Worm (Caenorhabditis elegans) whole organism, midembryonic: ENCODE data around the gene H04J21.4.

Experiments used
- T22C8.4 ChIP-seq: fragments of 200-800 bp; sonication (Bioruptor generic); IDR thresholded peaks from 2 replicates; pipeline ENCODE4 v1.3.6; 2022; ENCODE audit warnings: missing genetic modification characterization, missing compliant biosample characterization
- cog-1 ChIP-seq: sonication (generic microtip); optimal IDR thresholded peaks from 2 replicates; lab custom pipeline; 2016; ENCODE audit warnings: missing genetic modification characterization, missing compliant biosample characterization
- flt-1 ChIP-seq: fragments of 200-800 bp; sonication (Bioruptor generic); IDR thresholded peaks from 2 replicates; pipeline ENCODE4 v1.3.6; 2022; ENCODE audit warnings: missing genetic modification characterization, missing compliant biosample characterization
- klf-2 ChIP-seq: fragments of 200-800 bp; sonication (Bioruptor generic); conservative IDR thresholded peaks from 2 replicates; pipeline ENCODE4 v1.3.6; 2022; ENCODE audit warnings: missing genetic modification reagents, missing genetic modification characterization, missing compliant biosample characterization
- med-1 ChIP-seq: sonication (generic microtip); optimal IDR thresholded peaks from 2 replicates; lab custom pipeline; 2017; ENCODE audit warnings: missing genetic modification characterization, mild to moderate bottlenecking, missing compliant biosample characterization, antibody characterized with exemption, missing genetic modification reagents; ENCODE audit not compliant: insufficient read depth
- ref-1 ChIP-seq: fragments of 200-800 bp; sonication (Bioruptor generic); conservative IDR thresholded peaks from 2 replicates; pipeline ENCODE4 v1.3.6; 2022; ENCODE audit warnings: missing genetic modification reagents, missing genetic modification characterization, missing compliant biosample characterization
- tab-1 ChIP-seq: fragments of 200-800 bp; sonication (Bioruptor generic); IDR thresholded peaks from 2 replicates; pipeline ENCODE4 v1.3.6; 2022; ENCODE audit warnings: missing genetic modification characterization, missing compliant biosample characterization
- ztf-23 ChIP-seq: fragments of 200-800 bp; sonication (Bioruptor generic); IDR thresholded peaks from 2 replicates; pipeline ENCODE4 v1.3.6; 2022; ENCODE audit warnings: missing genetic modification reagents, missing genetic modification characterization, missing compliant biosample characterization
- ztf-29 ChIP-seq: fragments of 200-800 bp; sonication (Bioruptor generic); IDR thresholded peaks from 2 replicates; pipeline ENCODE4 v1.3.6; 2022; ENCODE audit warnings: missing genetic modification reagents, missing genetic modification characterization, missing compliant biosample characterization

Gene H04J21.4

DNA sequence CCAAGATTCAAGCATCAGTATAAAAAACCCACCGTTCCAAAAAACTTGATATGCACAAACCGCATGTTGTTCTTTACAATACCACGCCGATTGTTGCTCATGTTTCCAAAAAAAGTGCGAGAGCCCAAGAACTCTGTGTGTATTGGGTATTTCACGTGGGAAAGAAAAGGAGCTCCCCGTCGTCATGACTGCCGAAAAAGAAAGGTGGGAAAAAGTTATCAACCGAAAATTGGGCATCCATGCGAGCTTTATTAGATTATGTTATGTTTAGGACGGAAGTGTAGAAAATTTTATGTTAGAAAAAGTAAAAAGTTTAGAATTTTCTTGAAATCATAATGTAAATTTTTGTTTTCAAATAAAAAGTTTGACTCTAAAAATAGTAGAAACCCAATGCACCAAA is at the start of gene H04J21.4:
Gene H04J21.4, minus strand, starts transcription at position 101 of the 400 bp plus-strand sequence.
- no peak for TF ChIP-seq ref-1 (GFP tag; lab: Robert Waterston, UW)
- no peak for TF ChIP-seq ztf-29 (GFP tag; lab: Robert Waterston, UW)

DNA sequence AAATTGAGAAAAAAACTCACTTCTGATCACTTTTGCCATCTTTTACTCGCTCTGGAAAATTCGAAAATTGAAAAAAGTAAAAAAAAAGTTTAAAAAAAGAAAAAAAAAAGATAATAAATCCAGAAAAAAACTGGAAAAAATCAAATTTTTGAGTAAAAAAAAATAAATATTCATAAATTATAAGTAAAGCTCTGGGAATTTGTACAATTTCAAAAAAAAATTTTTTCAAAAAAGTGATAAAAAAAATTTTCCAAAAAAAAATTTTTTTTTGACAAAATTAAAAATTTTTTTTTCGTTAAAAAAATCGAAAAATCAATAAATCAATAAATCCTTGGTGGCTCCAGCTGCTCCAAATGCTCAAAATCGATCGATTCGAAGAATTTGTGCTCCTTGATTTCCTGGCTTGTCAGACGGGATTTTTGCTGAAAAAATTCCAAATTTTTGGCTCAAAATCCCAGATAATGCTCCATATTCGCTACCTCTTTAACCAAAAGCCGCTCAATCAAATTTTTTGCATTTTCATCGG is 42.7 kb upstream of the H04J21.4 start, which contains the start of gene mrpl-30:
Gene mrpl-30, minus strand, starts transcription at position 51 of the 526 bp plus-strand sequence.
- TF ChIP-seq ztf-23 (GFP tag; lab: Robert Waterston, UW), result no peak
- TF ChIP-seq tab-1 (GFP tag; lab: Robert Waterston, UW), result no peak
- no peak for TF ChIP-seq ref-1 (GFP tag; lab: Robert Waterston, UW)
- TF ChIP-seq T22C8.4, result 0 out of 2 replicates have a peak, but pooled peaks have one; percentile 47
- no peak for TF ChIP-seq klf-2 (GFP tag; lab: Robert Waterston, UW)
- no peak for TF ChIP-seq cog-1
- no peak for TF ChIP-seq flt-1 (GFP tag; lab: Robert Waterston, UW)

DNA sequence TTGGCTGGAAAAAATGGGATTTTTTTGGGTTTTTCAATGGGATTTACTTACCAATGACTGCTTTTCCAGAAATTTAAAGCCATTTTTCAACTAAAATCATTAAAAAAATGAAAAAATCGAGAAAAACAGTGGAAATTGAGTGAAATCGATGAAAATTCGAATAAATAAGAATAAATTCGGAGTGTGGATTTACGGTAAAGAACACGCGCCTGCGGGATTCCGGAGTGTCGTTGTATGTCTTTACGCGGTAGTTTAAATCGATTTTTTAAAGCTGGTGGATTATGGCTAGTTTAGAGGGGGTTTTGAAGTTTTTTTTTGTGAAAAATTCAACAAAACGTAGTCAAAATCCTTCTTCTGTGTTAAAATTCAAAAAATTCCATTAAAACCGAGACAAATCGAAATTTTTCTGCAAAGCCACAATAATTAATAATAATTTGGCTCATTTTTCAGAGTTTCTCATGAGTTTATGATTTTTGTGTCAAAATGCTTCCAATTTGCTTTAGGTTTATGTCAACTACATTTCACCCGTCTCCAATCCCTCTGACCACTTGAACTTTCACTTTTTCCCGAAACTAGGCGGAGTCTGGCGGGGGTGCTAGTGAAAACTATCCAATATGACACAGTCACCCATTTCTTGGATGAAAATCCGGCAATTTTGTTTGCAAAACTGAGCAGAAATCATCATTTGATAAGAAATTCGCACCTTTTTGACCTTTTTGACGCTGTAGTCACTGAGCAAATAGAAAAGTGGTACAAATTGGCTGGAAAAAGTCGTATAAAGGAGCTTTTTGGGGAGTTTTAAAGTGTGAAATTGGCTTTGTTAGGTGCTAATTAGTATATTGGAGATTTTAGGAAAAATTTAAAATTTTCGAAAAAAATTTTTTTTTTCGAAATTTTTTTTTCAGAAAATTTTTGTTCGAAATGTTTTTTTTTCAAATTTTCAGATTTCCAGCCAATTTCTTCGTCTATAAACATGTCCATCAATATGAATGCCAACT is 33.1 kb upstream of the H04J21.4 start, which contains the start of the genes cic-1 and strm-1:
Gene cic-1, minus strand, starts transcription at position 96 of the 998 bp plus-strand sequence.
Gene strm-1, plus strand, starts transcription at position 945 of the 998 bp plus-strand sequence.
- TF ChIP-seq klf-2 (GFP tag; lab: Robert Waterston, UW) (no peak), T22C8.4 (peak; percentile 66), tab-1 (GFP tag; lab: Robert Waterston, UW) (no peak), ztf-29 (GFP tag; lab: Robert Waterston, UW) (no peak)

DNA sequence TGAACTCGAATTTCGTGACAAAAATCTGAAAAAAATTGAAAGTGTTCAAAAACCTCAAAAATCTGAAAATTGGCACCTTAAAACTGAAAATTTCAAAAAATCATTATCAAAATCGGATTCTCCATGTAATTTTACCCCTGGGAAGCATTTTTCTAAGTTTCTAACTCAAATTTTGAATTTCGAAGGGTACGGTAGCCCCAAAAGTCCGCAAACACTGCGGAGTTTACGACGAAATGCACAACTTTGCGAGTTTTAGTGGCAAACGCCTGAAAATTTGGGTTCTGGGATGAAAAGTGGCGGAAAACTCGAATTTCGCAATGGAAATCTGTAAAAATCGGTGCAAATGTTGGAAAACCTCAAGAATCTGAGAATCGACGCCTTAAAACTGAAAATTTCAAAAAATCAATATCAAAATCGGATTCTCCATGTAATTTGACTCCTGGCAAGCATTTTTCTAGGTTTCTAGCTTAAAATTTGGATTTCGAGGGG is 25.4 kb upstream of the H04J21.4 start:
- TF ChIP-seq klf-2 (GFP tag; lab: Robert Waterston, UW), result no peak
- TF ChIP-seq ref-1 (GFP tag; lab: Robert Waterston, UW), result no peak
- no peak for TF ChIP-seq tab-1 (GFP tag; lab: Robert Waterston, UW)
- TF ChIP-seq med-1 (GFP tag; lab: Kevin White, UChicago), result no peak
- no peak for TF ChIP-seq cog-1

DNA sequence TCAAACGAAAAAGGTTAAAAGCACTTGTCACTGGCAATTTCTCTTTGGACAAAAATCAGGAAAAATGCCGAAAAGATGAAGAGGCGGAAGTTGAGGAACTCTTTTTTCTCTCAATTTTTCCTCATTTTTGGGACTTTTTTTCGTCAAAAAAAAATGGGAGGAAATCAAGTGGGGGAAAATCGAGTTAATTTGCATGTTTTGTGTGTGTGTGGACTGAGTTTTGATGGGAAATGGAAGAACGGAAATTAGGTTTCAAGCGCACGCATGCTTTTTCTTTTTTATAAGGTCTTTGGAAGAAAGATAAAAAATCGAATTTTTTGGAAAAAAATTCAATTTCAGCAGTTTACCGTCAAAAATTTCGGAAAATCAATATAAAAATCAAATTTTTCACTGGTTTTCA is 23.4 kb upstream of the H04J21.4 start:
- no peak for TF ChIP-seq T22C8.4
- no peak for TF ChIP-seq tab-1 (GFP tag; lab: Robert Waterston, UW)

DNA sequence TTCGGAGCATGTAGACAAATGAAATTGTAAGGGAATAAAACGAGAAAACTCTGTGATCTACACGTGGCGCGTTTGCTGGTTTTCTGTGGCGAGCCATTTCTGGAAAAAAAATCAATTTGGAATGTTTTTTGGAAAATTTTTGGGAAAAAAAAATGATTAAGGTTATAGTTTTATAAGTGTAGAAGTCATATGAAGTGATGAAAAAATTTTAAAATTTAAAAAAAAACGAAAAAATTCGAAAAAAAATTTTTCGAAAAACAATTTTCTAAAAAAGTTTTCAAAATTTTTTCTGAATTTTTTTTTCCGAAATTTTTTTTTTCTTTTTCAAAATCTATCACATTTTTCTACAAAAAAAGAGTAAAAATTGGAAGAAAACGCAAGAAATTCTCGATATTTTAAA is 18.2 kb upstream of the H04J21.4 start, which contains the start of gene H14E04.3:
Gene H14E04.3, minus strand, starts transcription at position 101 of the 400 bp plus-strand sequence.
- TF ChIP-seq ztf-29 (GFP tag; lab: Robert Waterston, UW) (no peak), klf-2 (GFP tag; lab: Robert Waterston, UW) (no peak), ref-1 (GFP tag; lab: Robert Waterston, UW) (no peak), med-1 (GFP tag; lab: Kevin White, UChicago) (no peak), flt-1 (GFP tag; lab: Robert Waterston, UW) (no peak), ztf-23 (GFP tag; lab: Robert Waterston, UW) (no peak), cog-1 (no peak), tab-1 (GFP tag; lab: Robert Waterston, UW) (no peak), T22C8.4 (no peak)

DNA sequence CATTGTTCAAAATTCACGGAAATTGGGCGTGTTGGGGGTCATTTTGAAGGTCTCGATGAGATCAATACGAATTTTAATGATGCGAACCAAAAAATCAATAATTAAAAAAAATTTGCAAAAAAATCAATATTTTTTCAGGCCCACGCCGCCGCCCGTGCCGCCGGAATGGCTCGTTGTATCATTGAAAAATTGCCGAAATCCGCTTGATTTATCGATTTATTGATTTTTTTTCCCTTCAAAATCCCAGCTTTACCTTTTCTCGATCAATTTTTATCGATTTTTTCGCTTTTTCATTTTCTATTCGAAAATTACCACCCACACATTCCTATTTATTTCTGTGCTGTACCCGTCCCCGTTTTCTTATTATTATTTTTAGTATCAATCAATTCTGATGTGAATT is 16.0 kb upstream of the H04J21.4 start:
- peak; percentile 76 for TF ChIP-seq T22C8.4
- TF ChIP-seq ref-1 (GFP tag; lab: Robert Waterston, UW), result no peak

DNA sequence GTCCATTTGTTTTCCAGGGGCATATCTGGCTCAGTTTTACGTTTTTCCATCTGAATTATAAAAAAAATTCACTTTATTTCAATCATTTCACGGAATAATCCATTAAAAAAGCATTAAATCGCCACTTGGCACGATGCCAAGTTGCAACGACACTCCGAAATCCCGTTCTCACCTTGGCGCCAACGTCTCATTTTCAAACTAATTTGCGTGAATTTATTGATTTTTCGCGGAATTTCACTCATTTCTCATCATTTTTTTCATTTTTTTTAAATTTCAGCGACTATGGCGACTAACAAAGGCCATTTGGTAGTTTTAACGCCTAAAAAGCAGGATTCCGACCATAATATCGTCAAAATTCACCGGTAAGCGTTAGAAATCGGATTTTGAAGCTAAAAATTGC is 7.6 kb upstream of the H04J21.4 start, which contains the start of gene H14E04.2:
Gene H14E04.2, plus strand, starts transcription at position 276 of the 400 bp plus-strand sequence.
- TF ChIP-seq flt-1 (GFP tag; lab: Robert Waterston, UW), result no peak
- no peak for TF ChIP-seq tab-1 (GFP tag; lab: Robert Waterston, UW)
- no peak for TF ChIP-seq ztf-29 (GFP tag; lab: Robert Waterston, UW)
- TF ChIP-seq cog-1, result no peak
- peak; percentile 59; the same call in 1 of the 2 replicates for TF ChIP-seq T22C8.4
- TF ChIP-seq ref-1 (GFP tag; lab: Robert Waterston, UW), result no peak
- TF ChIP-seq klf-2 (GFP tag; lab: Robert Waterston, UW), result no peak
- TF ChIP-seq med-1 (GFP tag; lab: Kevin White, UChicago), result no peak

DNA sequence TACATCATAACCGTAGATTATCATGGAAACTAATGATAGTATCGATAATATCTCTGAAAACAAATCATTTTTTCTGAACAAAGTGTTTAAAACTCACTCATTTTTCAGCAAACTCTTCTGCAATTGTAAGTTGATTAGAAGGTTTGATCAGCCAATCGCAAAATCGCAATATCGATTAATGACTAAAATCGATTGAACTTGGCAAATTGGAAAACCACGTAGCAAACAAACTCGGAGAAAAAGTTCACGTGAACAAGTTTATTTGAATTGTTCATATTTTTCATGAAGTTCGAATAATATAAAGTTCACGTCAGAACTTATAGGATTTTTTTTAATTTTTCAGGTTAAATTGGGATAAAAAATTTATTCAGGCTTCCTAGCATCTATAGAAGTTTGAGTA is 3.5 kb upstream of the H04J21.4 start, which contains the start of gene H04J21.1:
Gene H04J21.1, minus strand, starts transcription at position 101 of the 400 bp plus-strand sequence.
- TF ChIP-seq med-1 (GFP tag; lab: Kevin White, UChicago), result no peak

DNA sequence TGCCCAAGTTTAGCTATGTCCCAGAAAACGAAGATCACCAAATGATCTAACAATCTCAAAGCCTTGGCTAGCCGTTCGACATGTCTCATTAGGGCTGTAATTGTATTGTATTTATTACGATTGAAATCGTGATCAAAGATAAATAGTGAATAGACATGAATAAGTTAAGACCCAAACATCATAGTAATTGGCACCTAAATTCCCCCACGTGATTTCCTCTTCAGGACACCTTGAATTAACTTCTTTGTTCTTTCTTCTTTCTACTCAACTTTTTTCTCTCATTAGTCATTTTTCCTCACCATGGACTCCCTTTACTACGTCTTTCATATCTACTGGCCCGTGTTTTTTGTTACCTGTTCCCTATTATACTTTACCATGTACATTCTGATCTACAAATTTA is 5.7 kb downstream of the H04J21.4 start, which contains the start of gene srd-69:
Gene srd-69, plus strand, starts transcription at position 301 of the 400 bp plus-strand sequence.
- TF ChIP-seq tab-1 (GFP tag; lab: Robert Waterston, UW) (no peak), ztf-29 (GFP tag; lab: Robert Waterston, UW) (no peak), ref-1 (GFP tag; lab: Robert Waterston, UW) (no peak), flt-1 (GFP tag; lab: Robert Waterston, UW) (no peak), T22C8.4 (no peak), cog-1 (no peak), ztf-23 (GFP tag; lab: Robert Waterston, UW) (no peak), klf-2 (GFP tag; lab: Robert Waterston, UW) (no peak), med-1 (GFP tag; lab: Kevin White, UChicago) (no peak)
